Fruit fly (Drosophila melanogaster) whole organism, embryonic: ENCODE data around the gene siz.
A peak's percentile ranks its signal among the peaks of the same experiment; 100 is the strongest.

Experiments
- ATbp ChIP-seq: fragments of 200-800 bp; sonication (Bioruptor generic); optimal IDR thresholded peaks from 2 replicates; lab custom pipeline; 2017; ENCODE audit warnings: missing biosample characterization, mild to moderate bottlenecking, missing genetic modification characterization, missing genetic modification reagents
- Asciz ChIP-seq: fragments of 200-800 bp; sonication (Bioruptor generic); optimal IDR thresholded peaks from 2 replicates; lab custom pipeline; 2017; ENCODE audit warnings: missing biosample characterization, mild to moderate bottlenecking, missing genetic modification characterization, missing genetic modification reagents
- Awh ChIP-seq: fragments of 200-800 bp; sonication (Bioruptor generic); IDR thresholded peaks from 2 replicates; pipeline ENCODE4, ENCODE4 v1.3.6; 2022; ENCODE audit warnings: missing biosample characterization, missing genetic modification characterization
- CG10321 ChIP-seq: fragments of 200-800 bp; sonication (Bioruptor generic); IDR thresholded peaks from 2 replicates; pipeline ENCODE4 v1.3.6; 2022; ENCODE audit warnings: missing biosample characterization, missing genetic modification characterization
- CG11723 ChIP-seq: fragments of 200-800 bp; sonication (Bioruptor generic); optimal IDR thresholded peaks from 2 replicates; lab custom pipeline; 2017; ENCODE audit warnings: missing biosample characterization, mild to moderate bottlenecking, missing genetic modification characterization
- CG12104 ChIP-seq: fragments of 200-800 bp; sonication (Bioruptor generic); optimal IDR thresholded peaks from 3 replicates; lab custom pipeline; 2016; ENCODE audit warnings: missing biosample characterization, missing genetic modification characterization
- CG12236 ChIP-seq: fragments of 200-800 bp; sonication (Bioruptor generic); optimal IDR thresholded peaks from 2 replicates; lab custom pipeline; 2016; ENCODE audit warnings: missing biosample characterization, missing genetic modification characterization
- CG12299 ChIP-seq: fragments of 200-800 bp; sonication (Bioruptor generic); optimal IDR thresholded peaks from 2 replicates; lab custom pipeline; 2018; ENCODE audit warnings: missing biosample characterization, mild to moderate bottlenecking, missing genetic modification characterization
- CG13296 ChIP-seq: fragments of 200-800 bp; sonication (Bioruptor generic); optimal IDR thresholded peaks from 3 replicates; lab custom pipeline; 2018; ENCODE audit warnings: missing biosample characterization, mild to moderate bottlenecking, missing genetic modification characterization
- CG14965 ChIP-seq: fragments of 200-800 bp; sonication (Bioruptor generic); optimal IDR thresholded peaks from 2 replicates; lab custom pipeline; 2016; ENCODE audit warnings: missing biosample characterization, missing genetic modification characterization, borderline replicate concordance
- CG15601 ChIP-seq: fragments of 200-800 bp; sonication (Bioruptor generic); optimal IDR thresholded peaks from 3 replicates; lab custom pipeline; 2019; ENCODE audit warnings: missing biosample characterization, mild to moderate bottlenecking, missing genetic modification characterization, moderate library complexity
- CG1602 ChIP-seq: fragments of 200-800 bp; sonication (Bioruptor generic); optimal IDR thresholded peaks from 3 replicates; lab custom pipeline; 2016; ENCODE audit warnings: missing biosample characterization, missing genetic modification characterization
- CG16813 ChIP-seq: fragments of 200-800 bp; sonication (Bioruptor generic); IDR thresholded peaks from 3 replicates; pipeline ENCODE4 v1.3.6; 2022; ENCODE audit warnings: missing biosample characterization, missing genetic modification characterization; ENCODE audit not compliant: partially characterized antibody
- CG3065 ChIP-seq: fragments of 200-800 bp; sonication (Bioruptor generic); optimal IDR thresholded peaks from 2 replicates; lab custom pipeline; 2016; ENCODE audit warnings: missing biosample characterization, missing genetic modification characterization
- CG3281 ChIP-seq: fragments of 200-800 bp; sonication (Bioruptor generic); optimal IDR thresholded peaks from 3 replicates; lab custom pipeline; 2017; ENCODE audit warnings: missing biosample characterization, mild to moderate bottlenecking, missing genetic modification characterization
- CG3847 ChIP-seq: fragments of 200-800 bp; sonication (Bioruptor generic); IDR thresholded peaks from 2 replicates; pipeline ENCODE4 v1.3.6; 2022; ENCODE audit warnings: missing biosample characterization, missing genetic modification characterization
- CG4820 ChIP-seq: fragments of 200-800 bp; sonication (Bioruptor generic); optimal IDR thresholded peaks from 3 replicates; lab custom pipeline; 2016; ENCODE audit warnings: missing biosample characterization, missing genetic modification characterization
- CG5953 ChIP-seq: fragments of 200-800 bp; sonication (Bioruptor generic); IDR thresholded peaks from 2 replicates; pipeline ENCODE4 v1.3.6; 2022; ENCODE audit warnings: missing biosample characterization, missing genetic modification characterization
- CG6689 ChIP-seq: fragments of 200-800 bp; sonication (Bioruptor generic); IDR thresholded peaks from 2 replicates; pipeline ENCODE4 v1.3.6; 2022; ENCODE audit warnings: missing biosample characterization, missing genetic modification characterization
- CG6765 ChIP-seq: fragments of 200-800 bp; sonication (Bioruptor generic); optimal IDR thresholded peaks from 3 replicates; lab custom pipeline; 2017; ENCODE audit warnings: missing biosample characterization, mild to moderate bottlenecking, missing genetic modification characterization
- CG7357 ChIP-seq: fragments of 200-800 bp; sonication (Bioruptor generic); IDR thresholded peaks from 3 replicates; pipeline ENCODE4 v1.3.6; 2022; ENCODE audit warnings: missing biosample characterization, missing genetic modification characterization
- CG7745 ChIP-seq: fragments of 200-800 bp; sonication (Bioruptor generic); optimal IDR thresholded peaks from 2 replicates; lab custom pipeline; 2018; ENCODE audit warnings: missing biosample characterization, mild to moderate bottlenecking, missing genetic modification characterization, moderate library complexity
- CG8944 ChIP-seq: fragments of 200-800 bp; sonication (Bioruptor generic); optimal IDR thresholded peaks from 3 replicates; lab custom pipeline; 2016; ENCODE audit warnings: missing biosample characterization, missing genetic modification characterization
- CG9609 ChIP-seq: fragments of 200-800 bp; sonication (Bioruptor generic); optimal IDR thresholded peaks from 3 replicates; lab custom pipeline; 2016; ENCODE audit warnings: missing biosample characterization, missing genetic modification characterization
- Camta ChIP-seq: fragments of 200-800 bp; sonication (Bioruptor generic); optimal IDR thresholded peaks from 2 replicates; lab custom pipeline; 2016; ENCODE audit warnings: missing biosample characterization, missing genetic modification characterization
- Dll ChIP-seq: fragments of 200-800 bp; sonication (Bioruptor generic); IDR thresholded peaks from 4 replicates; pipeline ENCODE4 v1.3.6; 2022; ENCODE audit warnings: missing biosample characterization, missing genetic modification characterization; ENCODE audit not compliant: partially characterized antibody
- Fer1 ChIP-seq: fragments of 200-800 bp; sonication (Bioruptor generic); optimal IDR thresholded peaks from 2 replicates; lab custom pipeline; 2017; ENCODE audit warnings: missing biosample characterization, mild to moderate bottlenecking, missing genetic modification characterization
- NfI ChIP-seq: fragments of 200-800 bp; sonication (Bioruptor generic); optimal IDR thresholded peaks from 3 replicates; lab custom pipeline; 2018; ENCODE audit warnings: missing biosample characterization, mild to moderate bottlenecking, missing genetic modification characterization, moderate library complexity
- ab ChIP-seq: fragments of 200-800 bp; sonication (Bioruptor generic); optimal IDR thresholded peaks from 2 replicates; lab custom pipeline; 2016; ENCODE audit warnings: missing biosample characterization, missing genetic modification characterization
- ato ChIP-seq: fragments of 200-800 bp; sonication (Bioruptor generic); IDR thresholded peaks from 2 replicates; pipeline ENCODE4 v1.3.6; 2022; ENCODE audit warnings: missing biosample characterization, missing genetic modification characterization; ENCODE audit not compliant: partially characterized antibody
- br ChIP-seq: fragments of >200 bp; optimal IDR thresholded peaks from 2 replicates; lab custom pipeline; 2017
- cas ChIP-seq: fragments of 200-800 bp; sonication (Bioruptor generic); IDR thresholded peaks from 2 replicates; pipeline ENCODE4 v1.3.6; 2022; ENCODE audit warnings: missing biosample characterization, missing genetic modification characterization
- corto ChIP-seq: fragments of 200-800 bp; sonication (Bioruptor generic); optimal IDR thresholded peaks from 2 replicates; lab custom pipeline; 2016; ENCODE audit warnings: missing biosample characterization, mild to moderate bottlenecking, missing genetic modification characterization, moderate library complexity
- croc ChIP-seq: fragments of 200-800 bp; sonication (Bioruptor generic); conservative IDR thresholded peaks from 3 replicates; pipeline ENCODE4 v1.3.6; 2022; ENCODE audit warnings: missing biosample characterization, missing genetic modification characterization
- da ChIP-seq: fragments of 200-800 bp; sonication (Bioruptor generic); optimal IDR thresholded peaks from 2 replicates; lab custom pipeline; 2016; ENCODE audit warnings: missing biosample characterization, missing genetic modification characterization
- dmrt99B ChIP-seq: fragments of 200-800 bp; sonication (Bioruptor generic); optimal IDR thresholded peaks from 2 replicates; lab custom pipeline; 2018; ENCODE audit warnings: missing biosample characterization, mild to moderate bottlenecking, missing genetic modification characterization, moderate library complexity
- eyg ChIP-seq: fragments of 200-800 bp; sonication (Bioruptor generic); optimal IDR thresholded peaks from 3 replicates; lab custom pipeline; 2016; ENCODE audit warnings: missing biosample characterization, missing genetic modification characterization
- hb ChIP-seq: fragments of 200-800 bp; sonication (Bioruptor generic); IDR thresholded peaks from 3 replicates; pipeline ENCODE4 v1.3.6; 2022; ENCODE audit warnings: missing biosample characterization, missing genetic modification characterization; ENCODE audit not compliant: partially characterized antibody
- ind ChIP-seq: fragments of 200-800 bp; sonication (Bioruptor generic); optimal IDR thresholded peaks from 3 replicates; lab custom pipeline; 2016; ENCODE audit warnings: missing biosample characterization, missing genetic modification characterization
- kah ChIP-seq: fragments of 200-800 bp; sonication (Bioruptor generic); optimal IDR thresholded peaks from 2 replicates; lab custom pipeline; 2018; ENCODE audit warnings: missing biosample characterization, mild to moderate bottlenecking, missing genetic modification characterization
- lola ChIP-seq, 3 experiments: fragments of >200 bp in 2 of 3; fragments of 200-800 bp in 1 of 3; sonication (Bioruptor generic) in 1 of 3; optimal IDR thresholded peaks; 2 replicates each; lab custom pipeline; 2017 to 2019; ENCODE audit warnings: missing biosample characterization in 3 of 3, missing genetic modification characterization in 3 of 3, mild to moderate bottlenecking in 1 of 3, moderate library complexity in 1 of 3
- nom ChIP-seq: fragments of 200-800 bp; sonication (Bioruptor generic); optimal IDR thresholded peaks from 2 replicates; lab custom pipeline; 2017; ENCODE audit warnings: missing biosample characterization, missing genetic modification characterization, mild to moderate bottlenecking, moderate library complexity, missing genetic modification reagents
- repo ChIP-seq: fragments of 200-800 bp; sonication (Bioruptor generic); optimal IDR thresholded peaks from 2 replicates; lab custom pipeline; 2016; ENCODE audit warnings: missing biosample characterization, missing genetic modification characterization
- sima ChIP-seq: fragments of 200-800 bp; sonication (Bioruptor generic); optimal IDR thresholded peaks from 2 replicates; lab custom pipeline; 2016; ENCODE audit warnings: missing biosample characterization, missing genetic modification characterization
- z ChIP-seq: fragments of 200-800 bp; sonication (Bioruptor generic); IDR thresholded peaks from 3 replicates; pipeline ENCODE4 v1.3.6; 2022; ENCODE audit warnings: missing biosample characterization, missing genetic modification characterization
- zen ChIP-seq: fragments of 200-800 bp; sonication (Bioruptor generic); optimal IDR thresholded peaks from 3 replicates; lab custom pipeline; 2018; ENCODE audit warnings: missing biosample characterization, mild to moderate bottlenecking, missing genetic modification characterization, moderate library complexity

Gene siz

dm6 chr3L:21034281-21035221 lies at the start of gene siz (continued):
- TF ChIP-seq CG5953 (GFP tag; lab: Robert Waterston, UW) (no peak), dmrt99B (tag; lab: Kevin White, UChicago) (no peak), Dll (GFP tag; lab: Robert Waterston, UW) (peak; percentile 32; the same call in 1 of the 4 replicates), eyg (no peak), Asciz (GFP tag; lab: Kevin White, UChicago) (no peak), nom (peak; percentile 72), br (lab: Kevin White, UChicago) (no peak), CG16813 (peak; percentile 34; the same call in 2 of the 3 replicates), CG11723 (GFP tag; lab: Kevin White, UChicago) (no peak), cas (GFP tag; lab: Robert Waterston, UW) (no peak), croc (GFP tag; lab: Robert Waterston, UW) (no peak), CG3065 (no peak), CG6765 (GFP tag; lab: Kevin White, UChicago) (peak; percentile 14), lola (GFP tag; optimal IDR thresholded peaks at IDR 0.05; lab: Kevin White, UChicago) (no peak), CG1602 (GFP tag; lab: Kevin White, UChicago) (no peak), da (GFP tag; lab: Kevin White, UChicago) (no peak), ato (GFP tag; lab: Robert Waterston, UW) (peak; percentile 30; the same call in 1 of the 2 replicates), CG7745 (tag; lab: Kevin White, UChicago) (no peak), CG14965 (GFP tag; lab: Kevin White, UChicago) (no peak), z (GFP tag; lab: Robert Waterston, UW) (no peak), CG12299 (peak; percentile 24), CG3847 (GFP tag; lab: Robert Waterston, UW) (peak; percentile 41; the same call in 1 of the 2 replicates), ATbp (GFP tag; lab: Kevin White, UChicago) (no peak), Fer1 (GFP tag; lab: Kevin White, UChicago) (peak; percentile 55), CG4820 (GFP tag; lab: Kevin White, UChicago) (no peak), CG10321 (GFP tag; lab: Robert Waterston, UW) (0 out of 2 replicates have a peak, but pooled peaks have one; percentile 10), CG9609 (GFP tag; lab: Kevin White, UChicago) (no peak), sima (GFP tag; lab: Kevin White, UChicago) (no peak), NfI (GFP tag; lab: Kevin White, UChicago) (no peak), Awh (no peak), CG6689 (no peak), CG15601 (tag; lab: Kevin White, UChicago) (peak; percentile 49), ab (GFP tag; lab: Kevin White, UChicago) (no peak), repo (GFP tag; lab: Kevin White, UChicago) (no peak), CG3281 (peak; percentile 32), zen (tag; lab: Kevin White, UChicago) (peak; percentile 16), kah (GFP tag; lab: Kevin White, UChicago) (peak; percentile 55), corto (GFP tag; lab: Kevin White, UChicago) (no peak), CG13296 (GFP tag; lab: Kevin White, UChicago) (peak; percentile 47), CG8944 (no peak), ind (GFP tag; lab: Kevin White, UChicago) (no peak), hb (GFP tag; lab: Robert Waterston, UW) (no peak), Camta (GFP tag; lab: Kevin White, UChicago) (no peak), CG12236 (no peak), CG7357 (no peak), CG12104 (no peak)
